Fruit fly (Drosophila melanogaster) whole organism, embryonic: ENCODE results near the gene Pgant35A.
A peak's percentile ranks its signal among the peaks of the same experiment; 100 is the strongest.

Experiments
- Ada2b ChIP-seq: fragments of 200-800 bp; sonication (Bioruptor generic); IDR thresholded peaks from 2 replicates; pipeline ENCODE4 v1.3.6; 2022; ENCODE audit warnings: missing biosample characterization, missing genetic modification characterization
- BEAF-32 ChIP-seq: fragments of 200-800 bp; sonication (Bioruptor generic); optimal IDR thresholded peaks from 3 replicates; lab custom pipeline; 2017; ENCODE audit warnings: missing biosample characterization, missing genetic modification characterization, mild to moderate bottlenecking, moderate library complexity, missing genetic modification reagents
- CG10274 ChIP-seq: fragments of 200-800 bp; sonication (Bioruptor generic); optimal IDR thresholded peaks from 3 replicates; lab custom pipeline; 2017; ENCODE audit warnings: missing biosample characterization, mild to moderate bottlenecking, missing genetic modification characterization
- CG11504 ChIP-seq: fragments of 200-800 bp; sonication (Bioruptor generic); optimal IDR thresholded peaks from 3 replicates; lab custom pipeline; 2019; ENCODE audit warnings: missing biosample characterization, mild to moderate bottlenecking, missing genetic modification characterization, moderate library complexity
- CG12219 ChIP-seq: fragments of 200-800 bp; sonication (Bioruptor generic); optimal IDR thresholded peaks from 3 replicates; lab custom pipeline; 2018; ENCODE audit warnings: missing biosample characterization, mild to moderate bottlenecking, missing genetic modification characterization
- CG15514 ChIP-seq: fragments of 200-800 bp; sonication (Bioruptor generic); optimal IDR thresholded peaks from 3 replicates; lab custom pipeline; 2017; ENCODE audit warnings: missing biosample characterization, missing genetic modification characterization, mild to moderate bottlenecking, moderate library complexity, missing genetic modification reagents
- CG17912 ChIP-seq: fragments of 200-800 bp; sonication (Bioruptor generic); optimal IDR thresholded peaks from 2 replicates; lab custom pipeline; 2018; ENCODE audit warnings: missing biosample characterization, mild to moderate bottlenecking, missing genetic modification characterization
- CG18599 ChIP-seq: fragments of 200-800 bp; sonication (Bioruptor generic); optimal IDR thresholded peaks from 3 replicates; lab custom pipeline; 2017; ENCODE audit warnings: missing biosample characterization, missing genetic modification characterization, mild to moderate bottlenecking, moderate library complexity, missing genetic modification reagents
- CG2202 ChIP-seq: fragments of 200-800 bp; sonication (Bioruptor generic); optimal IDR thresholded peaks from 2 replicates; lab custom pipeline; 2018; ENCODE audit warnings: missing biosample characterization, mild to moderate bottlenecking, missing genetic modification characterization
- CG30403 ChIP-seq: fragments of 200-800 bp; sonication (Bioruptor generic); optimal IDR thresholded peaks from 3 replicates; lab custom pipeline; 2016; ENCODE audit warnings: missing biosample characterization, missing genetic modification characterization
- CG34422 ChIP-seq: fragments of 200-800 bp; sonication (Bioruptor generic); IDR thresholded peaks from 3 replicates; pipeline ENCODE4 v1.3.6; 2022; ENCODE audit warnings: missing biosample characterization, missing genetic modification characterization
- CG42726 ChIP-seq: fragments of 200-800 bp; sonication (Bioruptor generic); IDR thresholded peaks from 2 replicates; pipeline ENCODE4 v1.3.6; 2022; ENCODE audit warnings: missing biosample characterization, missing genetic modification characterization; ENCODE audit not compliant: partially characterized antibody
- CG4328 ChIP-seq: fragments of 200-800 bp; sonication (Bioruptor generic); optimal IDR thresholded peaks from 3 replicates; lab custom pipeline; 2017; ENCODE audit warnings: missing biosample characterization, missing genetic modification reagents, missing genetic modification characterization
- CG4617 ChIP-seq: fragments of 200-800 bp; sonication (Bioruptor generic); optimal IDR thresholded peaks from 3 replicates; lab custom pipeline; 2016; ENCODE audit warnings: missing biosample characterization, missing genetic modification characterization, borderline replicate concordance
- CG7271 ChIP-seq: fragments of 200-800 bp; sonication (Bioruptor generic); optimal IDR thresholded peaks from 2 replicates; lab custom pipeline; 2018; ENCODE audit warnings: missing biosample characterization, mild to moderate bottlenecking, missing genetic modification characterization, moderate library complexity
- CG8290 ChIP-seq, 3 experiments: fragments of 200-800 bp; sonication (Bioruptor generic); optimal IDR thresholded peaks; 2 replicates each; lab custom pipeline; 2016 to 2019; ENCODE audit warnings: missing biosample characterization in 3 of 3, missing genetic modification characterization in 3 of 3, mild to moderate bottlenecking in 2 of 3, moderate library complexity in 1 of 3
- D19B ChIP-seq: fragments of 200-800 bp; sonication (Bioruptor generic); optimal IDR thresholded peaks from 2 replicates; lab custom pipeline; 2017; ENCODE audit warnings: missing biosample characterization, mild to moderate bottlenecking, missing genetic modification characterization
- HHEX ChIP-seq: fragments of 200-800 bp; sonication (Bioruptor generic); optimal IDR thresholded peaks from 3 replicates; lab custom pipeline; 2017; ENCODE audit warnings: missing biosample characterization, mild to moderate bottlenecking, missing genetic modification characterization, missing genetic modification reagents
- Meics ChIP-seq: fragments of 200-800 bp; sonication (Bioruptor generic); optimal IDR thresholded peaks from 2 replicates; lab custom pipeline; 2017; ENCODE audit warnings: missing biosample characterization, mild to moderate bottlenecking, missing genetic modification characterization
- Mes4 ChIP-seq: fragments of 200-800 bp; sonication (Bioruptor generic); optimal IDR thresholded peaks from 2 replicates; lab custom pipeline; 2016; ENCODE audit warnings: missing biosample characterization, missing genetic modification characterization
- Sin3A ChIP-seq: fragments of >200 bp; optimal IDR thresholded peaks from 2 replicates; lab custom pipeline; 2018
- ab ChIP-seq: fragments of 200-800 bp; sonication (Bioruptor generic); optimal IDR thresholded peaks from 2 replicates; lab custom pipeline; 2016; ENCODE audit warnings: missing biosample characterization, missing genetic modification characterization
- dpn ChIP-seq, 2 experiments: fragments of 200-800 bp; sonication (Bioruptor generic); optimal IDR thresholded peaks; 3 replicates each; lab custom pipeline; 2016; ENCODE audit warnings: missing biosample characterization in 2 of 2, missing genetic modification characterization in 2 of 2
- esg ChIP-seq: fragments of 200-800 bp; sonication (Bioruptor generic); conservative IDR thresholded peaks from 2 replicates; pipeline ENCODE4 v1.3.6; 2022; ENCODE audit warnings: missing biosample characterization, missing genetic modification characterization
- eve ChIP-seq, 2 experiments: fragments of >200 bp; optimal IDR thresholded peaks; 2 replicates each; lab custom pipeline; 2017; ENCODE audit warnings: missing biosample characterization in 2 of 2, missing genetic modification characterization in 2 of 2
- gce ChIP-seq: fragments of 200-800 bp; sonication (Bioruptor generic); IDR thresholded peaks from 3 replicates; pipeline ENCODE4 v1.3.6; 2022; ENCODE audit warnings: missing biosample characterization, missing genetic modification characterization
- her ChIP-seq: fragments of 200-800 bp; sonication (Bioruptor generic); optimal IDR thresholded peaks from 2 replicates; lab custom pipeline; 2016; ENCODE audit warnings: missing biosample characterization, missing genetic modification characterization
- luna ChIP-seq: fragments of 200-800 bp; sonication (Bioruptor generic); optimal IDR thresholded peaks from 2 replicates; lab custom pipeline; 2016; ENCODE audit warnings: missing biosample characterization, missing genetic modification characterization
- nerfin-1 ChIP-seq: fragments of 200-800 bp; sonication (Bioruptor generic); optimal IDR thresholded peaks from 3 replicates; lab custom pipeline; 2019; ENCODE audit warnings: missing biosample characterization, mild to moderate bottlenecking, missing genetic modification characterization, moderate library complexity
- onecut ChIP-seq: fragments of 200-800 bp; sonication (Bioruptor generic); IDR thresholded peaks from 2 replicates; pipeline ENCODE4 v1.3.6; 2022; ENCODE audit warnings: missing biosample characterization, missing genetic modification characterization
- psq ChIP-seq: fragments of 200-800 bp; sonication (Bioruptor generic); optimal IDR thresholded peaks from 2 replicates; lab custom pipeline; 2017; ENCODE audit warnings: missing biosample characterization, missing genetic modification characterization
- shn ChIP-seq: fragments of 200-800 bp; sonication (Bioruptor generic); optimal IDR thresholded peaks from 3 replicates; lab custom pipeline; 2016; ENCODE audit warnings: missing biosample characterization, missing genetic modification characterization
- ssp ChIP-seq: fragments of 200-800 bp; sonication (Bioruptor generic); IDR thresholded peaks from 2 replicates; pipeline ENCODE4 v1.3.6; 2022; ENCODE audit warnings: missing biosample characterization, missing genetic modification characterization
- tx ChIP-seq: fragments of 200-800 bp; sonication (Bioruptor generic); optimal IDR thresholded peaks from 2 replicates; lab custom pipeline; 2016; ENCODE audit warnings: missing biosample characterization, missing genetic modification characterization

Gene Pgant35A

DNA sequence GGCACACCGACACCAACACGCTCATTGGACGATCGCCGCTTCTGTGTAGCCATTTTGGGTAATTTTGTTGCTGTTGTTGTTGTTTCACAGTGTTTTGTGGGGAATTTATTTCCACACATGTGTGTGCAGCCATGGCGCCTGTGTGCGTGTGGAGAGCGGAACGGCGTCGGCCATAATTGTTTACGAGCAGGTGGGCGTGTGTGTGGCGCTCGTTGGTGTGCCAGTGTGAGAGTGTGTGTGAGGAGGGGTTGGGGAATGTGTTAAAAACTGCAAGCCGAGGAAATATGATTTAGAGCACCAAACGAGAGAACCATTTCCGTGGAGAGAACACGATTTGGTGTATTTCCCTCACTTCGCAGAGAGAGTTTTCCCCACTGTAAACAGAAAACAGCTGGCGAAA lies 51.3 kb downstream of the Pgant35A start (continued):
- TF ChIP-seq dpn (GFP tag; optimal IDR thresholded peaks at IDR 0.05; lab: Kevin White, UChicago): no peak
- no peak for TF ChIP-seq CG10274 (GFP tag; lab: Kevin White, UChicago)
- no peak; the same call in 1 of the 2 replicates for TF ChIP-seq onecut (GFP tag; lab: Robert Waterston, UW)
- no peak for TF ChIP-seq ssp (GFP tag; lab: Robert Waterston, UW)
- no peak for TF ChIP-seq CG42726 (GFP tag; lab: Robert Waterston, UW)
- no peak for TF ChIP-seq luna (GFP tag; lab: Kevin White, UChicago)
- no peak for TF ChIP-seq HHEX (GFP tag; lab: Kevin White, UChicago)
- TF ChIP-seq CG12219 (GFP tag; lab: Kevin White, UChicago): no peak
- no peak for TF ChIP-seq eve (GFP tag; optimal IDR thresholded peaks at IDR 0.05; lab: Kevin White, UChicago)
- TF ChIP-seq CG8290 (GFP tag; optimal IDR thresholded peaks at IDR 0.05; lab: Kevin White, UChicago): no peak
- TF ChIP-seq CG8290 (tag; optimal IDR thresholded peaks at IDR 0.05; lab: Kevin White, UChicago): peak in 1 of 2 experiments; percentile 54
- no peak for TF ChIP-seq CG7271 (tag; lab: Kevin White, UChicago)
- peak; percentile 35 for TF ChIP-seq CG17912 (GFP tag; lab: Kevin White, UChicago)
- no peak for TF ChIP-seq BEAF-32
- TF ChIP-seq Ada2b (GFP tag; lab: Robert Waterston, UW): no peak
- no peak for TF ChIP-seq nerfin-1 (tag; lab: Kevin White, UChicago)
- no peak for TF ChIP-seq shn
- no peak for TF ChIP-seq gce (GFP tag; lab: Robert Waterston, UW)
- no peak for TF ChIP-seq CG15514 (GFP tag; lab: Kevin White, UChicago)
- TF ChIP-seq Sin3A (lab: Kevin White, UChicago): no peak
- no peak for TF ChIP-seq CG18599 (GFP tag; lab: Kevin White, UChicago)
- TF ChIP-seq CG11504 (tag; lab: Kevin White, UChicago): no peak
- no peak for TF ChIP-seq tx (GFP tag; lab: Kevin White, UChicago)
- no peak for TF ChIP-seq CG34422 (GFP tag; lab: Robert Waterston, UW)
- no peak for TF ChIP-seq CG4617 (GFP tag; lab: Kevin White, UChicago)
- TF ChIP-seq psq (GFP tag; lab: Kevin White, UChicago): no peak
- no peak for TF ChIP-seq D19B (GFP tag; lab: Kevin White, UChicago)
- TF ChIP-seq her (GFP tag; lab: Kevin White, UChicago): no peak
- no peak for TF ChIP-seq Mes4
- TF ChIP-seq CG30403 (GFP tag; lab: Kevin White, UChicago): no peak
- no peak for TF ChIP-seq CG4328
- TF ChIP-seq esg (GFP tag; lab: Robert Waterston, UW): no peak
- TF ChIP-seq ab (GFP tag; lab: Kevin White, UChicago): no peak
- TF ChIP-seq CG2202 (tag; lab: Kevin White, UChicago): no peak
- no peak for TF ChIP-seq Meics (GFP tag; lab: Kevin White, UChicago)
- TF ChIP-seq, all 482 proteins: peak for 75
